Worm (Caenorhabditis elegans) whole organism, L1 larva: ENCODE results near the gene mdt-21.

Experiments
- C16A3.4 ChIP-seq: fragments of 150-350 bp; optimal IDR thresholded peaks from 2 replicates; lab custom pipeline; 2014; ENCODE audit warnings: missing biosample characterization, missing genetic modification characterization
- F16B12.6 ChIP-seq: fragments of 150-350 bp; optimal IDR thresholded peaks from 2 replicates; lab custom pipeline; 2014; ENCODE audit warnings: missing biosample characterization, missing genetic modification characterization
- Y116A8C.19 ChIP-seq: sonication (generic microtip); optimal IDR thresholded peaks from 2 replicates; lab custom pipeline; 2016; ENCODE audit warnings: missing compliant biosample characterization, missing genetic modification characterization, borderline replicate concordance
- ceh-63 ChIP-seq: fragments of 200-800 bp; sonication (Bioruptor generic); optimal IDR thresholded peaks from 2 replicates; lab custom pipeline; 2018; ENCODE audit warnings: mild to moderate bottlenecking, missing genetic modification characterization, missing compliant biosample characterization
- ceh-88 ChIP-seq: fragments of 200-800 bp; sonication (Bioruptor generic); IDR thresholded peaks from 2 replicates; pipeline ENCODE4 v1.3.6; 2022; ENCODE audit warnings: missing genetic modification characterization, missing compliant biosample characterization
- dsc-1 ChIP-seq: sonication (generic microtip); optimal IDR thresholded peaks from 2 replicates; lab custom pipeline; 2016; ENCODE audit warnings: mild to moderate bottlenecking, missing genetic modification characterization, missing compliant biosample characterization
- efl-1 ChIP-seq, 4 experiments: fragments of 150-350 bp; optimal IDR thresholded peaks in 3 of 4; peaks in 1 of 4; 1 replicate in 1 of 4; 2 replicates in 3 of 4; lab custom pipeline; 2014; ENCODE audit warnings: missing biosample characterization in 2 of 4, missing genetic modification characterization in 2 of 4, missing genetic modification reagents in 2 of 4
- egl-13 ChIP-seq: sonication (generic microtip); optimal IDR thresholded peaks from 2 replicates; lab custom pipeline; 2016; ENCODE audit warnings: missing genotype, missing genetic modification reagents, missing genetic modification characterization, missing compliant biosample characterization
- egl-27 ChIP-seq, 2 experiments: fragments of 150-350 bp in 1 of 2; sonication (generic microtip); optimal IDR thresholded peaks; 3 replicates each; lab custom pipeline; 2017 to 2018; ENCODE audit warnings: missing biosample characterization in 2 of 2, missing genetic modification characterization in 2 of 2, missing genetic modification reagents in 2 of 2
- elt-2 ChIP-seq: sonication (generic microtip); optimal IDR thresholded peaks from 2 replicates; lab custom pipeline; 2016; ENCODE audit warnings: missing genetic modification characterization, mild to moderate bottlenecking, inconsistent platforms, missing compliant biosample characterization, missing genetic modification reagents
- elt-3 ChIP-seq, 6 experiments: fragments of 150-350 bp in 1 of 6; sonication (generic microtip); optimal IDR thresholded peaks; 2 replicates each; lab custom pipeline; 2017 to 2018; ENCODE audit warnings: missing biosample characterization in 6 of 6, missing genetic modification characterization in 6 of 6, inconsistent platforms in 1 of 6
- fkh-10 ChIP-seq: sonication (generic microtip); optimal IDR thresholded peaks from 2 replicates; lab custom pipeline; 2017; ENCODE audit warnings: missing biosample characterization, missing genetic modification reagents, missing genetic modification characterization
- fkh-8 ChIP-seq: sonication (generic microtip); optimal IDR thresholded peaks from 2 replicates; lab custom pipeline; 2016; ENCODE audit warnings: mild to moderate bottlenecking, missing genetic modification characterization, missing compliant biosample characterization
- hlh-4 ChIP-seq: sonication (generic microtip); optimal IDR thresholded peaks from 2 replicates; lab custom pipeline; 2016; ENCODE audit warnings: mild to moderate bottlenecking, missing genetic modification characterization, missing compliant biosample characterization
- hpl-2 ChIP-seq: fragments of 150-350 bp; optimal IDR thresholded peaks from 2 replicates; lab custom pipeline; 2014; ENCODE audit warnings: missing biosample characterization, missing genetic modification reagents, missing genetic modification characterization
- jun-1 ChIP-seq: fragments of 150-350 bp; optimal IDR thresholded peaks from 2 replicates; lab custom pipeline; 2014; ENCODE audit warnings: missing biosample characterization, missing genetic modification reagents, missing genetic modification characterization
- lin-14 ChIP-seq: fragments of 200-800 bp; sonication (Bioruptor generic); optimal IDR thresholded peaks from 2 replicates; lab custom pipeline; 2018; ENCODE audit warnings: mild to moderate bottlenecking, missing genetic modification characterization, moderate library complexity, missing compliant biosample characterization
- lsy-2 ChIP-seq, 2 experiments: fragments of 150-350 bp; optimal IDR thresholded peaks; 2 replicates each; lab custom pipeline; 2014; ENCODE audit warnings: missing biosample characterization in 2 of 2, missing genetic modification characterization in 2 of 2
- mdl-1 ChIP-seq, 2 experiments: fragments of 150-350 bp; optimal IDR thresholded peaks; 2 replicates each; lab custom pipeline; 2014 to 2017; ENCODE audit warnings: missing biosample characterization in 2 of 2, missing genetic modification characterization in 2 of 2, inconsistent platforms in 1 of 2
- nhr-20 ChIP-seq: sonication (generic microtip); optimal IDR thresholded peaks from 2 replicates; lab custom pipeline; 2016; ENCODE audit warnings: mild to moderate bottlenecking, missing genetic modification characterization, missing compliant biosample characterization
- nhr-28 ChIP-seq: fragments of 150-350 bp; optimal IDR thresholded peaks from 2 replicates; lab custom pipeline; 2014; ENCODE audit warnings: missing biosample characterization, missing genetic modification characterization
- nhr-47 ChIP-seq: sonication (generic microtip); optimal IDR thresholded peaks from 2 replicates; lab custom pipeline; 2016; ENCODE audit warnings: mild to moderate bottlenecking, missing genetic modification characterization, moderate library complexity, missing compliant biosample characterization
- nhr-71 ChIP-seq: sonication (generic microtip); optimal IDR thresholded peaks from 2 replicates; lab custom pipeline; 2016; ENCODE audit warnings: mild to moderate bottlenecking, missing genetic modification characterization, moderate library complexity, missing compliant biosample characterization
- nhr-76 ChIP-seq: sonication (generic microtip); optimal IDR thresholded peaks from 2 replicates; lab custom pipeline; 2017; ENCODE audit warnings: missing biosample characterization, missing genetic modification characterization
- nhr-90 ChIP-seq: sonication (generic microtip); optimal IDR thresholded peaks from 2 replicates; lab custom pipeline; 2016; ENCODE audit warnings: mild to moderate bottlenecking, missing genetic modification characterization, missing compliant biosample characterization; ENCODE audit not compliant: poor library complexity
- pag-3 ChIP-seq: sonication (generic microtip); optimal IDR thresholded peaks from 2 replicates; lab custom pipeline; 2017; ENCODE audit warnings: missing genetic modification characterization, mild to moderate bottlenecking, missing compliant biosample characterization, antibody characterized with exemption, borderline replicate concordance; ENCODE audit not compliant: insufficient read depth
- skn-1 ChIP-seq: fragments of 150-350 bp; optimal IDR thresholded peaks from 2 replicates; lab custom pipeline; 2014; ENCODE audit warnings: missing biosample characterization, missing genetic modification characterization
- snpc-4 ChIP-seq: fragments of 150-350 bp; optimal IDR thresholded peaks from 2 replicates; lab custom pipeline; 2014; ENCODE audit warnings: missing biosample characterization, missing genetic modification characterization
- sptf-1 ChIP-seq: fragments of 150-350 bp; optimal IDR thresholded peaks from 2 replicates; lab custom pipeline; 2014; ENCODE audit warnings: missing biosample characterization, missing genetic modification characterization
- unc-62 ChIP-seq: fragments of 150-350 bp; optimal IDR thresholded peaks from 2 replicates; lab custom pipeline; 2014; ENCODE audit warnings: missing biosample characterization, missing genetic modification reagents, missing genetic modification characterization
- unc-86 ChIP-seq: sonication (generic microtip); optimal IDR thresholded peaks from 2 replicates; lab custom pipeline; 2016; ENCODE audit warnings: missing genetic modification characterization, missing compliant biosample characterization
- zag-1 ChIP-seq: fragments of 150-350 bp; optimal IDR thresholded peaks from 2 replicates; lab custom pipeline; 2014; ENCODE audit warnings: missing biosample characterization, missing genetic modification characterization
- zip-4 ChIP-seq: fragments of 200-800 bp; sonication (Bioruptor generic); optimal IDR thresholded peaks from 2 replicates; lab custom pipeline; 2018; ENCODE audit warnings: mild to moderate bottlenecking, missing genetic modification characterization, moderate library complexity, missing compliant biosample characterization

mdt-21 gene

DNA sequence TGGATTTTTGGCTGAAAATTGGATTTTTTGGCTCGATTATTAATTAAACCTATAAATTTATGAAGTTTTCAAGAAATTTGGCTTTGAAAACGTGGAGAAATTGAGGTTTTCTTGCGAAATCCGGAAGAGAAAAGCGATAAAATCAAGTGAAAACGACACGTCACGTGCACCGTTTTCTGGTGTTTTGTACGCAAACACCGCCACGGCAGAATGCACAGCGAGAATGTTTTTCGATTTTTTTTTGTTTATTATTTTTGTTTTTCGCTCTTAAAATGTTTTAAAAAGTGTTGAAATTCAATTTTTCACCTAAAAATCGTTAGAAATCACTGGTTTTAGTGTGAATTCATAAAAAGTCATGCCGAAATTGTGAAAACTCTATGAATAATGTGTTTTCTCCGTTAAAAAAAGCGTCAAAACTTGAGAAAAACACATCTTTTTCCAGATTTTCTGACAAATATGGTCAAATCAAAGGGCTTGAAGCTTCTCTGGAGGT, 2.9 kb upstream of the mdt-21 start, which contains the start of gene immp-1 (continued):
- TF ChIP-seq egl-13 (tag; lab: Kevin White, UChicago) (no peak), F16B12.6 (tag; lab: Kevin White, UChicago) (peak; percentile 96), nhr-28 (tag; lab: Kevin White, UChicago) (no peak), snpc-4 (tag; lab: Kevin White, UChicago) (no peak), nhr-90 (tag; lab: Kevin White, UChicago) (no peak), ceh-88 (GFP tag; lab: Robert Waterston, UW) (0 out of 2 replicates have a peak, but pooled peaks have one; percentile 21), Y116A8C.19 (tag; lab: Kevin White, UChicago) (no peak), ceh-63 (no peak), hlh-4 (tag; lab: Kevin White, UChicago) (no peak), mdl-1 (tag; optimal IDR thresholded peaks at IDR 0.05; lab: Kevin White, UChicago) (peak in 1 of 2 experiments; percentile 34), nhr-76 (tag; lab: Kevin White, UChicago) (no peak), elt-3 (tag; optimal IDR thresholded peaks at IDR 0.05; lab: Kevin White, UChicago) (peak in 2 of 6 experiments; percentile 25 to 29)

DNA sequence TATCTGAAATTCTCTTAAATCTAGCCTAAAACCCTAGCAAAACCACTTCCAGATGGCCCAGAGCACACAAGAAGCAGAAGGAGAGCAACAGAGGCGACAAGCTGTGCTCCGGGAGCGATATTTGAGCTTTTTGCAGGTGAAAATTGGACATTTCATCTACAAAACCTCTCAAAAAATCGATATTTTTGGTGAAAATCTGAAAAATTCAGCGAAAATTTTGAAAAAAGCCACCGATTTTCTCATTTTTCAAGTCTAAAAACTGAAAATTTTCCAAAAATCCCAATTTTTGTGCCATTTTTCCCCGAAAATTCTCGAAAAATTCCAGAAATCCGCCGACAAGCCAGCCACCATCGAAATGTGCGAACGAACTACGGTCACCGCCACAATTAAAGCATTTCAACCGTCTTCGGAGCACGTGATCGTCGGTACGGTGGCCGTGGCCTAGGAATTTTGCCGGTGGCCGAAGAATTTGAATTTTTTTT, 2.8 kb downstream of the mdt-21 start, which contains the start of gene C24H11.5:
TSS of gene C24H11.5 (plus strand) at position 51 of the 482 bp plus-strand sequence.
- TF ChIP-seq fkh-10 = no peak
- no peak for TF ChIP-seq pag-3 (tag; lab: Kevin White, UChicago)
- TF ChIP-seq lsy-2 (tag; optimal IDR thresholded peaks at IDR 0.05; lab: Kevin White, UChicago) = no peak
- no peak for TF ChIP-seq efl-1 (optimal IDR thresholded peaks at IDR 0.05; lab: Kevin White, UChicago)
- TF ChIP-seq efl-1 (GFP tag; optimal IDR thresholded peaks at IDR 0.05 in 1 of 2; lab: Kevin White, UChicago) = peak in 1 of 2 experiments; percentile 73
- TF ChIP-seq lin-14 (GFP tag; lab: Kevin White, UChicago) = no peak

ce11 chrIII:11781800-11782199, 4.4 kb downstream of the mdt-21 start, which contains the start of gene srd-74:
srd-74 (plus strand) TSS chrIII:11782100.
- TF ChIP-seq nhr-20 (no peak), nhr-47 (tag; lab: Kevin White, UChicago) (no peak), dsc-1 (tag; lab: Kevin White, UChicago) (no peak), fkh-8 (tag; lab: Kevin White, UChicago) (no peak), hlh-4 (tag; lab: Kevin White, UChicago) (no peak), hpl-2 (GFP tag; lab: Kevin White, UChicago) (no peak), jun-1 (tag; lab: Kevin White, UChicago) (no peak), skn-1 (tag; lab: Kevin White, UChicago) (no peak), lin-14 (GFP tag; lab: Kevin White, UChicago) (no peak), sptf-1 (tag; lab: Kevin White, UChicago) (no peak), egl-27 (tag; optimal IDR thresholded peaks at IDR 0.05; lab: Kevin White, UChicago) (no peak), C16A3.4 (tag; lab: Kevin White, UChicago) (no peak), zip-4 (no peak), zag-1 (tag; lab: Kevin White, UChicago) (no peak), unc-86 (tag; lab: Kevin White, UChicago) (no peak), elt-2 (no peak), unc-62 (GFP tag; lab: Kevin White, UChicago) (no peak)

ce11 chrIII:11785961-11786360, 8.5 kb downstream of the mdt-21 start, which contains the start of gene tbx-38:
tbx-38 (minus strand) TSS chrIII:11786061.
- TF ChIP-seq nhr-47 (tag; lab: Kevin White, UChicago) (no peak), nhr-71 (no peak)
